Fruit fly (Drosophila melanogaster) whole organism, prepupa: ENCODE results near the gene CG31883.

ENCODE experiments used
- Blimp-1 ChIP-seq: fragments of 200-800 bp; sonication (Bioruptor generic); optimal IDR thresholded peaks from 3 replicates; lab custom pipeline; 2017; ENCODE audit warnings: missing biosample characterization, missing genetic modification characterization, mild to moderate bottlenecking, moderate library complexity, missing genetic modification reagents
- CG10631 ChIP-seq: fragments of 200-800 bp; sonication (Bioruptor generic); optimal IDR thresholded peaks from 2 replicates; lab custom pipeline; 2016; ENCODE audit warnings: missing biosample characterization, missing genetic modification characterization
- CG10669 ChIP-seq: fragments of 200-800 bp; sonication (Bioruptor generic); optimal IDR thresholded peaks from 3 replicates; lab custom pipeline; 2018; ENCODE audit warnings: missing biosample characterization, mild to moderate bottlenecking, missing genetic modification characterization, moderate library complexity
- CG11294 ChIP-seq: fragments of 200-800 bp; sonication (Bioruptor generic); IDR thresholded peaks from 2 replicates; pipeline ENCODE4 v1.3.6; 2022; ENCODE audit warnings: missing biosample characterization, missing genetic modification characterization
- CG11762 ChIP-seq: fragments of 200-800 bp; sonication (Bioruptor generic); optimal IDR thresholded peaks from 3 replicates; lab custom pipeline; 2016; ENCODE audit warnings: missing biosample characterization, missing genetic modification characterization; ENCODE audit not compliant: insufficient read depth
- CG11902 ChIP-seq: fragments of 200-800 bp; sonication (Bioruptor generic); optimal IDR thresholded peaks from 3 replicates; lab custom pipeline; 2016; ENCODE audit warnings: missing biosample characterization, missing genetic modification characterization
- CG15336 ChIP-seq: fragments of 200-800 bp; sonication (Bioruptor generic); IDR thresholded peaks from 2 replicates; pipeline ENCODE4 v1.3.6; 2022; ENCODE audit warnings: missing biosample characterization, missing genetic modification characterization
- CG1621 ChIP-seq: fragments of 200-800 bp; sonication (Bioruptor generic); optimal IDR thresholded peaks from 3 replicates; lab custom pipeline; 2018; ENCODE audit warnings: missing biosample characterization, mild to moderate bottlenecking, missing genetic modification characterization
- CG16779 ChIP-seq: fragments of 200-800 bp; sonication (Bioruptor generic); optimal IDR thresholded peaks from 3 replicates; lab custom pipeline; 2017; ENCODE audit warnings: missing biosample characterization, mild to moderate bottlenecking, missing genetic modification characterization
- CG3032 ChIP-seq: fragments of 200-800 bp; optimal IDR thresholded peaks from 2 replicates; lab custom pipeline; 2019; ENCODE audit warnings: missing biosample characterization, mild to moderate bottlenecking, missing genetic modification characterization, moderate library complexity
- CG31627 ChIP-seq: fragments of 200-800 bp; sonication (Bioruptor generic); optimal IDR thresholded peaks from 3 replicates; lab custom pipeline; 2016; ENCODE audit warnings: missing biosample characterization, missing genetic modification characterization
- CG32006 ChIP-seq: fragments of 200-800 bp; sonication (Bioruptor generic); optimal IDR thresholded peaks from 3 replicates; lab custom pipeline; 2017; ENCODE audit warnings: missing biosample characterization, mild to moderate bottlenecking, missing genetic modification characterization
- CG3919 ChIP-seq: fragments of 200-800 bp; sonication (Bioruptor generic); optimal IDR thresholded peaks from 3 replicates; lab custom pipeline; 2016; ENCODE audit warnings: missing biosample characterization, missing genetic modification characterization
- CG6163 ChIP-seq: fragments of 200-800 bp; sonication (Bioruptor generic); IDR thresholded peaks from 3 replicates; pipeline ENCODE4 v1.3.6; 2022; ENCODE audit warnings: missing biosample characterization, missing genetic modification characterization
- CG6276 ChIP-seq: fragments of 200-800 bp; sonication (Bioruptor generic); optimal IDR thresholded peaks from 2 replicates; lab custom pipeline; 2017; ENCODE audit warnings: missing biosample characterization, mild to moderate bottlenecking, missing genetic modification characterization
- CG6792 ChIP-seq: fragments of 200-800 bp; sonication (Bioruptor generic); optimal IDR thresholded peaks from 3 replicates; lab custom pipeline; 2016; ENCODE audit warnings: missing biosample characterization, missing genetic modification characterization
- CG6808 ChIP-seq: fragments of 200-800 bp; sonication (Bioruptor generic); optimal IDR thresholded peaks from 3 replicates; lab custom pipeline; 2017; ENCODE audit warnings: missing biosample characterization, missing genetic modification characterization, mild to moderate bottlenecking, moderate library complexity, missing genetic modification reagents
- CG8632 ChIP-seq: fragments of 200-800 bp; sonication (Bioruptor generic); optimal IDR thresholded peaks from 3 replicates; lab custom pipeline; 2016; ENCODE audit warnings: missing biosample characterization, missing genetic modification characterization
- CG9139 ChIP-seq: fragments of 200-800 bp; sonication (Bioruptor generic); optimal IDR thresholded peaks from 3 replicates; lab custom pipeline; 2017; ENCODE audit warnings: missing biosample characterization, mild to moderate bottlenecking, missing genetic modification characterization
- Eip75B ChIP-seq: fragments of 200-800 bp; sonication (Bioruptor generic); optimal IDR thresholded peaks from 3 replicates; lab custom pipeline; 2016; ENCODE audit warnings: missing biosample characterization, missing genetic modification characterization
- Eip78C ChIP-seq: fragments of 200-800 bp; sonication (Bioruptor generic); peaks from one replicate; lab custom pipeline; 2016; ENCODE audit warnings: missing biosample characterization, missing genetic modification characterization
- Eip93F ChIP-seq: fragments of 200-800 bp; sonication (Bioruptor generic); optimal IDR thresholded peaks from 2 replicates; lab custom pipeline; 2016; ENCODE audit warnings: missing biosample characterization, mild to moderate bottlenecking, missing genetic modification characterization
- Ets21C ChIP-seq: fragments of 200-800 bp; sonication (Bioruptor generic); optimal IDR thresholded peaks from 3 replicates; lab custom pipeline; 2016; ENCODE audit warnings: missing biosample characterization, missing genetic modification characterization
- Ets96B ChIP-seq: fragments of 200-800 bp; optimal IDR thresholded peaks from 2 replicates; lab custom pipeline; 2019; ENCODE audit warnings: missing biosample characterization, mild to moderate bottlenecking, missing genetic modification characterization, moderate library complexity
- Hr39 ChIP-seq: fragments of 200-800 bp; sonication (Bioruptor generic); optimal IDR thresholded peaks from 2 replicates; lab custom pipeline; 2016; ENCODE audit warnings: missing biosample characterization, missing genetic modification characterization
- Hr4 ChIP-seq: fragments of 200-800 bp; sonication (Bioruptor generic); optimal IDR thresholded peaks from 3 replicates; lab custom pipeline; 2016; ENCODE audit warnings: missing biosample characterization, missing genetic modification characterization
- Lpt ChIP-seq: fragments of 200-800 bp; sonication (Bioruptor generic); optimal IDR thresholded peaks from 3 replicates; lab custom pipeline; 2016; ENCODE audit warnings: missing biosample characterization, missing genetic modification characterization
- Met ChIP-seq: fragments of 200-800 bp; sonication (Bioruptor generic); optimal IDR thresholded peaks from 3 replicates; lab custom pipeline; 2016; ENCODE audit warnings: missing biosample characterization, missing genetic modification characterization
- Sox15 ChIP-seq: fragments of 200-800 bp; sonication (Bioruptor generic); optimal IDR thresholded peaks from 3 replicates; lab custom pipeline; 2016; ENCODE audit warnings: missing biosample characterization, missing genetic modification characterization
- achi ChIP-seq: fragments of 200-800 bp; sonication (Bioruptor generic); optimal IDR thresholded peaks from 3 replicates; lab custom pipeline; 2016; ENCODE audit warnings: missing biosample characterization, missing genetic modification characterization
- cyc ChIP-seq: fragments of 200-800 bp; sonication (Bioruptor generic); optimal IDR thresholded peaks from 3 replicates; lab custom pipeline; 2016; ENCODE audit warnings: missing biosample characterization, missing genetic modification characterization
- dsx ChIP-seq: fragments of 200-800 bp; optimal IDR thresholded peaks from 3 replicates; lab custom pipeline; 2019; ENCODE audit warnings: missing biosample characterization, mild to moderate bottlenecking, missing genetic modification characterization, moderate library complexity; ENCODE audit not compliant: poor library complexity, severe bottlenecking
- eg ChIP-seq: fragments of 200-800 bp; sonication (Bioruptor generic); IDR thresholded peaks from 3 replicates; pipeline ENCODE4 v1.3.6; 2022; ENCODE audit warnings: missing biosample characterization, missing genetic modification characterization
- fd85E ChIP-seq: fragments of 200-800 bp; sonication (Bioruptor generic); optimal IDR thresholded peaks from 3 replicates; lab custom pipeline; 2016; ENCODE audit warnings: missing biosample characterization, missing genetic modification characterization
- fkh ChIP-seq: fragments of 200-800 bp; sonication (Bioruptor generic); optimal IDR thresholded peaks from 3 replicates; lab custom pipeline; 2017; ENCODE audit warnings: missing biosample characterization, mild to moderate bottlenecking, missing genetic modification characterization, moderate library complexity
- lz ChIP-seq: fragments of 200-800 bp; sonication (Bioruptor generic); optimal IDR thresholded peaks from 3 replicates; lab custom pipeline; 2016; ENCODE audit warnings: missing biosample characterization, missing genetic modification characterization
- spab ChIP-seq: fragments of 200-800 bp; sonication (Bioruptor generic); optimal IDR thresholded peaks from 2 replicates; lab custom pipeline; 2017; ENCODE audit warnings: missing biosample characterization, mild to moderate bottlenecking, missing genetic modification characterization, missing genetic modification reagents
- ss ChIP-seq, 2 experiments: fragments of 200-800 bp; sonication (Bioruptor generic); optimal IDR thresholded peaks; 2 replicates in 1 of 2; 3 replicates in 1 of 2; lab custom pipeline; 2017 to 2018; ENCODE audit warnings: mild to moderate bottlenecking in 2 of 2, missing biosample characterization in 2 of 2, missing genetic modification characterization in 2 of 2, moderate library complexity in 1 of 2
- svp ChIP-seq: fragments of 200-800 bp; sonication (Bioruptor generic); peaks from one replicate; lab custom pipeline; 2016; ENCODE audit warnings: missing biosample characterization, missing genetic modification characterization
- vri ChIP-seq: fragments of 200-800 bp; sonication (Bioruptor generic); optimal IDR thresholded peaks from 3 replicates; lab custom pipeline; 2016; ENCODE audit warnings: missing biosample characterization, mild to moderate bottlenecking, missing genetic modification characterization

CG31883 gene

dm6 chr2L:9505372-9506103 is 22.8 kb upstream of the CG31883 start (continued):
- TF ChIP-seq achi (peak; percentile 26), lz (GFP tag; lab: Kevin White, UChicago) (no peak), eg (peak; percentile 52; the same call in 1 of the 3 replicates), Ets21C (GFP tag; lab: Kevin White, UChicago) (no peak)

dm6 chr2L:9506535-9507036 is 21.7 kb upstream of the CG31883 start:
- TF ChIP-seq Met (GFP tag; lab: Kevin White, UChicago) = no peak
- peak; percentile 29 for TF ChIP-seq svp (GFP tag; lab: Kevin White, UChicago)
- TF ChIP-seq CG10631 = no peak
- peak; percentile 3 for TF ChIP-seq CG1621
- TF ChIP-seq Eip78C (GFP tag; lab: Kevin White, UChicago) = peak; percentile 39
- TF ChIP-seq dsx (GFP tag; lab: Kevin White, UChicago) = peak; percentile 33
- TF ChIP-seq ss (GFP tag; optimal IDR thresholded peaks at IDR 0.05; lab: Kevin White, UChicago) = peak in 1 of 2 experiments; percentile 9
- no peak for TF ChIP-seq CG11294 (GFP tag; lab: Robert Waterston, UW)
- TF ChIP-seq Hr4 (GFP tag; lab: Kevin White, UChicago) = peak; percentile 2
- 0 out of 3 replicates have a peak, but pooled peaks have one; percentile 24 for TF ChIP-seq eg
- TF ChIP-seq Blimp-1 = peak; percentile 11
- TF ChIP-seq CG6163 (GFP tag; lab: Robert Waterston, UW) = peak; percentile 58

dm6 chr2L:9508547-9509197 is 19.6 kb upstream of the CG31883 start:
- TF ChIP-seq Ets21C (GFP tag; lab: Kevin White, UChicago) (no peak), CG6808 (GFP tag; lab: Kevin White, UChicago) (no peak), CG11762 (GFP tag; lab: Kevin White, UChicago) (no peak), spab (GFP tag; lab: Kevin White, UChicago) (no peak), CG6163 (GFP tag; lab: Robert Waterston, UW) (no peak), CG6276 (GFP tag; lab: Kevin White, UChicago) (no peak), fd85E (GFP tag; lab: Kevin White, UChicago) (no peak), Hr4 (GFP tag; lab: Kevin White, UChicago) (no peak), Eip93F (no peak), vri (no peak), CG3919 (GFP tag; lab: Kevin White, UChicago) (no peak), Eip78C (GFP tag; lab: Kevin White, UChicago) (no peak), Ets96B (tag; lab: Kevin White, UChicago) (no peak), CG31627 (no peak), achi (no peak), ss (GFP tag; optimal IDR thresholded peaks at IDR 0.05; lab: Kevin White, UChicago) (peak in 1 of 2 experiments; percentile 15), CG8632 (GFP tag; lab: Kevin White, UChicago) (no peak), CG3032 (tag; lab: Kevin White, UChicago) (no peak), CG32006 (no peak), Lpt (GFP tag; lab: Kevin White, UChicago) (peak; percentile 7), CG16779 (no peak), dsx (GFP tag; lab: Kevin White, UChicago) (peak; percentile 87), Eip75B (GFP tag; lab: Kevin White, UChicago) (no peak), cyc (GFP tag; lab: Kevin White, UChicago) (no peak), CG6792 (GFP tag; lab: Kevin White, UChicago) (no peak), eg (peak; percentile 8; the same call in 1 of the 3 replicates), CG10669 (GFP tag; lab: Kevin White, UChicago) (no peak), fkh (GFP tag; lab: Kevin White, UChicago) (peak; percentile 49), Hr39 (no peak), Sox15 (GFP tag; lab: Kevin White, UChicago) (no peak), CG15336 (peak; percentile 23; the same call in 1 of the 2 replicates), CG11902 (no peak), CG9139 (GFP tag; lab: Kevin White, UChicago) (no peak)
